Comparison of ENCODE assay signal across 4 fruit fly cellular contexts in genomic region chrX:9305735-9306134, dm6.
A peak's percentile ranks its signal among the peaks of the same experiment; 100 is the strongest.
TF ChIP-seq lines count a peak whose summit lies in the region.

No protein-coding gene starts in this region.

- TF ChIP-seq CTCF in whole organism, embryonic (GFP tag; optimal IDR thresholded peaks at IDR 0.05; lab: Kevin White, UChicago): no peak

TF ChIP-seq in whole organism, embryonic, 481 proteins besides CTCF, POLR2A, EP300 and RAD21 (continues in another document):
- TF ChIP-seq yki (optimal IDR thresholded peaks at IDR 0.05; lab: Kevin White, UChicago): peak; percentile 34
- peak; percentile 96 for TF ChIP-seq CG3163 (GFP tag; optimal IDR thresholded peaks at IDR 0.05; lab: Kevin White, UChicago)
- TF ChIP-seq CG5953 (GFP tag; IDR thresholded peaks at IDR 0.05; lab: Robert Waterston, UW): no peak
- no peak for TF ChIP-seq pita (GFP tag; optimal IDR thresholded peaks at IDR 0.05; lab: Kevin White, UChicago)
- no peak for TF ChIP-seq CG11723 (GFP tag; optimal IDR thresholded peaks at IDR 0.05; lab: Kevin White, UChicago)
- no peak for TF ChIP-seq nerfin-2 (GFP tag; IDR thresholded peaks at IDR 0.05; lab: Robert Waterston, UW; ENCODE audit: partially characterized antibody)
- TF ChIP-seq Deaf1 (tag; optimal IDR thresholded peaks at IDR 0.05; lab: Kevin White, UChicago): peak; percentile 63
- TF ChIP-seq unc-4 (GFP tag; IDR thresholded peaks at IDR 0.05; lab: Robert Waterston, UW; ENCODE audit: partially characterized antibody): 0 out of 2 replicates have a peak, but pooled peaks have one; percentile 20
- no peak for TF ChIP-seq CG10274 (GFP tag; optimal IDR thresholded peaks at IDR 0.05; lab: Kevin White, UChicago)
- peak in 1 of 2 experiments; percentile 91 for TF ChIP-seq bsh (GFP tag; optimal IDR thresholded peaks at IDR 0.05; lab: Kevin White, UChicago)
- TF ChIP-seq Trl (optimal IDR thresholded peaks at IDR 0.05; lab: Kevin White, UChicago): peak; percentile 82 to 98
- TF ChIP-seq Trl (GFP tag; optimal IDR thresholded peaks at IDR 0.05; lab: Kevin White, UChicago): no peak
- TF ChIP-seq Rx (GFP tag; IDR thresholded peaks at IDR 0.05; lab: Robert Waterston, UW): no peak
- no peak for TF ChIP-seq croc (GFP tag; conservative IDR thresholded peaks at IDR 0.05; lab: Robert Waterston, UW)
- TF ChIP-seq Aef1 (GFP tag; IDR thresholded peaks at IDR 0.05; lab: Robert Waterston, UW): no peak
- TF ChIP-seq lbe (GFP tag; optimal IDR thresholded peaks at IDR 0.05; lab: Kevin White, UChicago): peak; percentile 8
- no peak for TF ChIP-seq pnt (GFP tag; optimal IDR thresholded peaks at IDR 0.05; lab: Kevin White, UChicago)
- TF ChIP-seq nom (GFP tag; optimal IDR thresholded peaks at IDR 0.05; lab: Kevin White, UChicago): peak; percentile 97
- no peak for TF ChIP-seq wor (GFP tag; IDR thresholded peaks at IDR 0.05; lab: Robert Waterston, UW)
- peak; percentile 13 for TF ChIP-seq corto (GFP tag; optimal IDR thresholded peaks at IDR 0.05; lab: Kevin White, UChicago)
- TF ChIP-seq ftz-f1 (GFP tag; optimal IDR thresholded peaks at IDR 0.05; lab: Kevin White, UChicago): no peak
- no peak for TF ChIP-seq vvl (GFP tag; IDR thresholded peaks at IDR 0.05; lab: Robert Waterston, UW)
- TF ChIP-seq Drgx (GFP tag; IDR thresholded peaks at IDR 0.05; lab: Robert Waterston, UW): peak; percentile 98

TF ChIP-seq in whole organism, prepupa, 60 proteins besides CTCF, POLR2A, EP300 and RAD21 (continues in another document):
- TF ChIP-seq CG6854 (GFP tag; optimal IDR thresholded peaks at IDR 0.05; lab: Kevin White, UChicago) (peak; percentile 94), net (GFP tag; optimal IDR thresholded peaks at IDR 0.05; lab: Kevin White, UChicago) (peak; percentile 94), CG10631 (GFP tag; optimal IDR thresholded peaks at IDR 0.05; lab: Kevin White, UChicago) (peak; percentile 25), fd59A (GFP tag; optimal IDR thresholded peaks at IDR 0.05; lab: Kevin White, UChicago) (peak; percentile 48), acj6 (GFP tag; optimal IDR thresholded peaks at IDR 0.05; lab: Kevin White, UChicago) (peak; percentile 7), dac (GFP tag; optimal IDR thresholded peaks at IDR 0.05; lab: Kevin White, UChicago) (peak; percentile 81), CG8319 (GFP tag; optimal IDR thresholded peaks at IDR 0.05; lab: Kevin White, UChicago) (peak; percentile 60), Sox102F (GFP tag; optimal IDR thresholded peaks at IDR 0.05; lab: Kevin White, UChicago) (peak; percentile 83), svp (GFP tag; lab: Kevin White, UChicago) (no peak), cyc (GFP tag; optimal IDR thresholded peaks at IDR 0.05; lab: Kevin White, UChicago) (no peak), CG15336 (GFP tag; IDR thresholded peaks at IDR 0.05; lab: Robert Waterston, UW) (peak; percentile 94), Lpt (GFP tag; optimal IDR thresholded peaks at IDR 0.05; lab: Kevin White, UChicago) (peak; percentile 92), Blimp-1 (GFP tag; optimal IDR thresholded peaks at IDR 0.05; lab: Kevin White, UChicago) (peak; percentile 48), OdsH (GFP tag; optimal IDR thresholded peaks at IDR 0.05; lab: Kevin White, UChicago) (peak; percentile 59), CG31627 (GFP tag; optimal IDR thresholded peaks at IDR 0.05; lab: Kevin White, UChicago) (no peak), Gug (GFP tag; IDR thresholded peaks at IDR 0.05; lab: Robert Waterston, UW) (peak; percentile 77), eg (GFP tag; IDR thresholded peaks at IDR 0.05; lab: Robert Waterston, UW) (peak; percentile 99), CG11902 (GFP tag; optimal IDR thresholded peaks at IDR 0.05; lab: Kevin White, UChicago) (no peak), CG8119 (GFP tag; IDR thresholded peaks at IDR 0.05; lab: Robert Waterston, UW) (peak; percentile 98), CG6163 (GFP tag; IDR thresholded peaks at IDR 0.05; lab: Robert Waterston, UW) (peak; percentile 98), CG3919 (GFP tag; optimal IDR thresholded peaks at IDR 0.05; lab: Kevin White, UChicago) (peak; percentile 77), CG7368 (GFP tag; optimal IDR thresholded peaks at IDR 0.05; lab: Kevin White, UChicago) (peak; percentile 82), Eip78C (GFP tag; lab: Kevin White, UChicago) (peak; percentile 71), Met (GFP tag; optimal IDR thresholded peaks at IDR 0.05; lab: Kevin White, UChicago) (peak; percentile 70)

TF ChIP-seq in whole organism, pupa, 21 proteins besides CTCF, POLR2A, EP300 and RAD21:
- TF ChIP-seq Snoo (tag; optimal IDR thresholded peaks at IDR 0.05; lab: Kevin White, UChicago) (peak; percentile 88), CG9948 (tag; optimal IDR thresholded peaks at IDR 0.05; lab: Kevin White, UChicago) (peak; percentile 68), CG12605 (GFP tag; IDR thresholded peaks at IDR 0.05; lab: Robert Waterston, UW) (peak; percentile 99), rn (GFP tag; IDR thresholded peaks at IDR 0.05; lab: Robert Waterston, UW) (peak; percentile 90), CG15710 (tag; optimal IDR thresholded peaks at IDR 0.05; lab: Kevin White, UChicago) (peak; percentile 78), CG17806 (tag; optimal IDR thresholded peaks at IDR 0.05; lab: Kevin White, UChicago) (peak; percentile 72), CG8159 (tag; optimal IDR thresholded peaks at IDR 0.05; lab: Kevin White, UChicago) (peak; percentile 71), EcR (GFP tag; optimal IDR thresholded peaks at IDR 0.05; lab: Kevin White, UChicago) (no peak), CG34367 (tag; optimal IDR thresholded peaks at IDR 0.05; lab: Kevin White, UChicago) (peak; percentile 86), D1 (tag; optimal IDR thresholded peaks at IDR 0.05; lab: Kevin White, UChicago) (no peak), fd96Ca (GFP tag; IDR thresholded peaks at IDR 0.05; lab: Robert Waterston, UW) (peak; percentile 92), CG32121 (GFP tag; IDR thresholded peaks at IDR 0.05; lab: Robert Waterston, UW) (peak; percentile 97), Pif1A (GFP tag; optimal IDR thresholded peaks at IDR 0.05; lab: Kevin White, UChicago) (peak; percentile 94), gl (tag; optimal IDR thresholded peaks at IDR 0.05; lab: Kevin White, UChicago) (peak; percentile 93), CG8301 (tag; optimal IDR thresholded peaks at IDR 0.05; lab: Kevin White, UChicago) (peak; percentile 74), CG4496 (GFP tag; IDR thresholded peaks at IDR 0.05; lab: Robert Waterston, UW) (peak; percentile 99), Pif1B (GFP tag; optimal IDR thresholded peaks at IDR 0.05; lab: Kevin White, UChicago) (peak; percentile 86), CG13204 (GFP tag; optimal IDR thresholded peaks at IDR 0.05; lab: Kevin White, UChicago) (peak; percentile 85), Ets98B (GFP tag; IDR thresholded peaks at IDR 0.05; lab: Robert Waterston, UW) (peak; percentile 97), CG10348 (GFP tag; IDR thresholded peaks at IDR 0.05; lab: Robert Waterston, UW) (no peak), CG14655 (GFP tag; optimal IDR thresholded peaks at IDR 0.05; lab: Kevin White, UChicago) (peak; percentile 82)

TF ChIP-seq in whole organism, wandering third instar larva, 38 proteins besides CTCF, POLR2A, EP300 and RAD21:
- TF ChIP-seq Dif (GFP tag; optimal IDR thresholded peaks at IDR 0.05; lab: Kevin White, UChicago; ENCODE audit: partially characterized antibody): no peak
- TF ChIP-seq Rel (GFP tag; optimal IDR thresholded peaks at IDR 0.05; lab: Kevin White, UChicago): peak; percentile 45
- TF ChIP-seq Rel (tag; optimal IDR thresholded peaks at IDR 0.05; lab: Kevin White, UChicago): peak; percentile 39
- TF ChIP-seq CG9705 (GFP tag; optimal IDR thresholded peaks at IDR 0.05; lab: Kevin White, UChicago): peak; percentile 27
- no peak for TF ChIP-seq tai (GFP tag; optimal IDR thresholded peaks at IDR 0.05; lab: Kevin White, UChicago)
- no peak for TF ChIP-seq Hr83 (GFP tag; optimal IDR thresholded peaks at IDR 0.05; lab: Kevin White, UChicago; ENCODE audit: poor library complexity, severe bottlenecking)
- no peak for TF ChIP-seq usp (GFP tag; optimal IDR thresholded peaks at IDR 0.05; lab: Kevin White, UChicago)
- TF ChIP-seq woc (GFP tag; optimal IDR thresholded peaks at IDR 0.05; lab: Kevin White, UChicago): no peak
- TF ChIP-seq dmrt93B (GFP tag; optimal IDR thresholded peaks at IDR 0.05; lab: Kevin White, UChicago): no peak
- TF ChIP-seq jim (GFP tag; optimal IDR thresholded peaks at IDR 0.05; lab: Kevin White, UChicago): no peak
- TF ChIP-seq Hnf4 (GFP tag; optimal IDR thresholded peaks at IDR 0.05; lab: Kevin White, UChicago): no peak
- no peak for TF ChIP-seq ey (GFP tag; optimal IDR thresholded peaks at IDR 0.05; lab: Kevin White, UChicago)
- TF ChIP-seq Dfd (GFP tag; optimal IDR thresholded peaks at IDR 0.05; lab: Kevin White, UChicago): no peak
- TF ChIP-seq Abd-B (GFP tag; optimal IDR thresholded peaks at IDR 0.05; lab: Kevin White, UChicago): no peak
- no peak for TF ChIP-seq HLH106 (tag; optimal IDR thresholded peaks at IDR 0.05; lab: Kevin White, UChicago)
- TF ChIP-seq GATAd (GFP tag; optimal IDR thresholded peaks at IDR 0.05; lab: Kevin White, UChicago): no peak
- TF ChIP-seq Jra (GFP tag; optimal IDR thresholded peaks at IDR 0.05; lab: Kevin White, UChicago): no peak
- TF ChIP-seq Sp1 (GFP tag; optimal IDR thresholded peaks at IDR 0.05; lab: Kevin White, UChicago): peak; percentile 87
- TF ChIP-seq sage (GFP tag; optimal IDR thresholded peaks at IDR 0.05; lab: Kevin White, UChicago): peak; percentile 26
- no peak for TF ChIP-seq dsf (GFP tag; optimal IDR thresholded peaks at IDR 0.05; lab: Kevin White, UChicago; ENCODE audit: borderline replicate concordance)
- no peak for TF ChIP-seq brk (GFP tag; optimal IDR thresholded peaks at IDR 0.05; lab: Kevin White, UChicago)
- no peak for TF ChIP-seq Myc (optimal IDR thresholded peaks at IDR 0.05; lab: Kevin White, UChicago)
- TF ChIP-seq OdsH (GFP tag; optimal IDR thresholded peaks at IDR 0.05; lab: Kevin White, UChicago): no peak
- TF ChIP-seq CG32264 (GFP tag; optimal IDR thresholded peaks at IDR 0.05; lab: Kevin White, UChicago): no peak
- TF ChIP-seq N (GFP tag; optimal IDR thresholded peaks at IDR 0.05; lab: Kevin White, UChicago): no peak
- TF ChIP-seq br (GFP tag; optimal IDR thresholded peaks at IDR 0.05; lab: Kevin White, UChicago): no peak
- peak; percentile 62 for TF ChIP-seq CrebA (GFP tag; optimal IDR thresholded peaks at IDR 0.05; lab: Kevin White, UChicago; ENCODE audit: borderline replicate concordance)
- TF ChIP-seq psq (GFP tag; optimal IDR thresholded peaks at IDR 0.05; lab: Kevin White, UChicago): no peak
- TF ChIP-seq Hr78 (GFP tag; optimal IDR thresholded peaks at IDR 0.05; lab: Kevin White, UChicago): no peak
- peak in 1 of 2 experiments; percentile 36 for TF ChIP-seq dl (GFP tag; optimal IDR thresholded peaks at IDR 0.05; lab: Kevin White, UChicago; ENCODE audit: insufficient read depth in 1 of 2, partially characterized antibody in 2 of 2)

Comparison
In these comparisons a context has a peak if more than half of its experiments do, and no peak if none do; other contexts are left out.
1. Of the 7 proteins assayed by ChIP-seq in both whole organism, embryonic and whole organism, prepupa: peak only in whole organism, embryonic: none; only in whole organism, prepupa: Blimp-1, CG16779, CG6854, Gug, Lpt and Sox102F; in both: none; in neither: 1.